Worm (Caenorhabditis elegans) whole organism, young adult: ENCODE measurements around the gene T19H12.3.

ENCODE experiments used
- C17E4.6 ChIP-seq: fragments of 200-800 bp; sonication (Bioruptor generic); IDR thresholded peaks from 2 replicates; pipeline ENCODE4 v1.3.6; 2022; ENCODE audit warnings: missing genetic modification reagents, missing genetic modification characterization, missing compliant biosample characterization
- D2030.7 ChIP-seq: fragments of 200-800 bp; sonication (Bioruptor generic); IDR thresholded peaks from 2 replicates; pipeline ENCODE4 v1.3.6; 2022; ENCODE audit warnings: missing genetic modification reagents, missing genetic modification characterization, missing compliant biosample characterization
- F10E7.11 ChIP-seq: sonication (generic microtip); optimal IDR thresholded peaks from 2 replicates; lab custom pipeline; 2017; ENCODE audit warnings: mild to moderate bottlenecking, missing genetic modification characterization, moderate library complexity, missing compliant biosample characterization
- F22D6.2 ChIP-seq: sonication (generic microtip); optimal IDR thresholded peaks from 2 replicates; lab custom pipeline; 2016; ENCODE audit warnings: mild to moderate bottlenecking, missing genetic modification characterization, missing compliant biosample characterization
- F33H1.4 ChIP-seq: fragments of 200-800 bp; sonication (Bioruptor generic); IDR thresholded peaks from 2 replicates; pipeline ENCODE4 v1.3.6; 2022; ENCODE audit warnings: missing genetic modification reagents, missing genetic modification characterization, missing compliant biosample characterization
- F37B4.10 ChIP-seq: fragments of 200-800 bp; sonication (Bioruptor generic); IDR thresholded peaks from 2 replicates; pipeline ENCODE4 v1.3.6; 2022; ENCODE audit warnings: missing genetic modification characterization, missing compliant biosample characterization
- F57A8.1 ChIP-seq: fragments of 200-800 bp; sonication (Bioruptor generic); optimal IDR thresholded peaks from 2 replicates; lab custom pipeline; 2018; ENCODE audit warnings: mild to moderate bottlenecking, missing genetic modification characterization, moderate library complexity, missing compliant biosample characterization
- F57C9.4 ChIP-seq: sonication (generic microtip); optimal IDR thresholded peaks from 2 replicates; lab custom pipeline; 2017; ENCODE audit warnings: mild to moderate bottlenecking, missing genetic modification characterization, missing compliant biosample characterization
- K11D2.4 ChIP-seq: fragments of 200-800 bp; sonication (Bioruptor generic); IDR thresholded peaks from 2 replicates; pipeline ENCODE4 v1.3.6; 2022; ENCODE audit warnings: missing genetic modification reagents, missing genetic modification characterization, missing compliant biosample characterization
- K12H6.12 ChIP-seq: fragments of 200-800 bp; sonication (Bioruptor generic); optimal IDR thresholded peaks from 2 replicates; lab custom pipeline; 2018; ENCODE audit warnings: mild to moderate bottlenecking, missing genetic modification characterization, missing compliant biosample characterization
- T07F8.4 ChIP-seq: sonication (generic microtip); optimal IDR thresholded peaks from 2 replicates; lab custom pipeline; 2016; ENCODE audit warnings: mild to moderate bottlenecking, missing genetic modification characterization, moderate library complexity, missing compliant biosample characterization
- Y53F4B.3 ChIP-seq: fragments of 200-800 bp; sonication (Bioruptor generic); IDR thresholded peaks from 2 replicates; pipeline ENCODE4 v1.3.6; 2022; ENCODE audit warnings: missing genetic modification reagents, missing genetic modification characterization, missing compliant biosample characterization
- Y53G8AR.9 ChIP-seq: fragments of 200-800 bp; sonication (Bioruptor generic); conservative IDR thresholded peaks from 2 replicates; pipeline ENCODE4 v1.3.6; 2022; ENCODE audit warnings: missing genetic modification reagents, missing genetic modification characterization, missing compliant biosample characterization
- akir-1 ChIP-seq: fragments of 200-800 bp; sonication (Bioruptor generic); optimal IDR thresholded peaks from 2 replicates; lab custom pipeline; 2018; ENCODE audit warnings: mild to moderate bottlenecking, missing genetic modification characterization, moderate library complexity, missing compliant biosample characterization
- aptf-2 ChIP-seq: fragments of 200-800 bp; sonication (Bioruptor generic); conservative IDR thresholded peaks from 2 replicates; pipeline ENCODE4 v1.3.6; 2022; ENCODE audit warnings: missing genetic modification reagents, missing genetic modification characterization, missing compliant biosample characterization
- aptf-3 ChIP-seq: fragments of 200-800 bp; sonication (Bioruptor generic); IDR thresholded peaks from 2 replicates; pipeline ENCODE4 v1.3.6; 2022; ENCODE audit warnings: missing genetic modification characterization, missing compliant biosample characterization
- atf-7 ChIP-seq: sonication (generic microtip); optimal IDR thresholded peaks from 2 replicates; lab custom pipeline; 2017; ENCODE audit warnings: mild to moderate bottlenecking, missing genetic modification characterization, missing compliant biosample characterization
- attf-5 ChIP-seq: fragments of 200-800 bp; sonication (Bioruptor generic); optimal IDR thresholded peaks from 2 replicates; lab custom pipeline; 2018; ENCODE audit warnings: mild to moderate bottlenecking, missing genetic modification characterization, missing compliant biosample characterization
- attf-6 ChIP-seq: fragments of 200-800 bp; sonication (Bioruptor generic); IDR thresholded peaks from 2 replicates; pipeline ENCODE4 v1.3.6; 2022; ENCODE audit warnings: missing genetic modification reagents, missing genetic modification characterization, missing compliant biosample characterization
- bed-1 ChIP-seq: fragments of 200-800 bp; sonication (Bioruptor generic); IDR thresholded peaks from 2 replicates; pipeline ENCODE4 v1.3.6; 2022; ENCODE audit warnings: missing genetic modification reagents, missing genetic modification characterization, missing compliant biosample characterization
- cebp-1 ChIP-seq, 2 experiments: fragments of 200-800 bp in 1 of 2; sonication (Bioruptor generic) in 1 of 2; sonication (generic microtip) in 1 of 2; IDR thresholded peaks in 1 of 2; optimal IDR thresholded peaks in 1 of 2; 2 replicates each; pipeline versions ENCODE4 v1.3.6 to Lab custom; 2017 to 2022; ENCODE audit warnings: missing compliant biosample characterization in 2 of 2, missing genetic modification characterization in 2 of 2, mild to moderate bottlenecking in 1 of 2, missing genetic modification reagents in 1 of 2, moderate library complexity in 1 of 2
- ceh-58 ChIP-seq: fragments of 200-800 bp; sonication (Bioruptor generic); IDR thresholded peaks from 2 replicates; pipeline ENCODE4 v1.3.6; 2022; ENCODE audit warnings: missing genetic modification characterization, missing compliant biosample characterization
- dox-1 ChIP-seq: fragments of 200-800 bp; sonication (Bioruptor generic); IDR thresholded peaks from 2 replicates; pipeline ENCODE4 v1.3.6; 2022; ENCODE audit warnings: missing genetic modification reagents, missing genetic modification characterization, missing compliant biosample characterization
- dpff-1 ChIP-seq: sonication (generic microtip); optimal IDR thresholded peaks from 2 replicates; lab custom pipeline; 2017; ENCODE audit warnings: mild to moderate bottlenecking, missing genetic modification characterization, missing compliant biosample characterization
- efl-1 ChIP-seq: fragments of 150-350 bp; optimal IDR thresholded peaks from 2 replicates; lab custom pipeline; 2014; ENCODE audit warnings: missing biosample characterization, missing genetic modification reagents, missing genetic modification characterization
- ets-4 ChIP-seq: fragments of 200-800 bp; sonication (Bioruptor generic); optimal IDR thresholded peaks from 2 replicates; lab custom pipeline; 2018; ENCODE audit warnings: mild to moderate bottlenecking, missing genetic modification characterization, missing compliant biosample characterization
- lag-1 ChIP-seq: fragments of 200-800 bp; sonication (Bioruptor generic); IDR thresholded peaks from 2 replicates; pipeline ENCODE4 v1.3.6; 2022; ENCODE audit warnings: missing genetic modification reagents, missing genetic modification characterization, missing compliant biosample characterization
- lin-54 ChIP-seq: fragments of 200-800 bp; sonication (Bioruptor generic); optimal IDR thresholded peaks from 2 replicates; lab custom pipeline; 2018; ENCODE audit warnings: mild to moderate bottlenecking, missing genetic modification characterization, missing compliant biosample characterization
- lsl-1 ChIP-seq: fragments of 200-800 bp; sonication (Bioruptor generic); optimal IDR thresholded peaks from 2 replicates; lab custom pipeline; 2018; ENCODE audit warnings: mild to moderate bottlenecking, missing genetic modification characterization, moderate library complexity, missing compliant biosample characterization
- nhr-120 ChIP-seq: fragments of 200-800 bp; sonication (Bioruptor generic); IDR thresholded peaks from 2 replicates; pipeline ENCODE4 v1.3.6; 2022; ENCODE audit warnings: missing genetic modification characterization, missing compliant biosample characterization
- nhr-27 ChIP-seq: fragments of 200-800 bp; sonication (Bioruptor generic); optimal IDR thresholded peaks from 2 replicates; lab custom pipeline; 2018; ENCODE audit warnings: mild to moderate bottlenecking, missing genetic modification characterization, moderate library complexity, missing compliant biosample characterization
- pbrm-1 ChIP-seq: fragments of 200-800 bp; sonication (Bioruptor generic); IDR thresholded peaks from 2 replicates; pipeline ENCODE4 v1.3.6; 2022; ENCODE audit warnings: missing genetic modification reagents, missing genetic modification characterization, missing compliant biosample characterization
- rcor-1 ChIP-seq: fragments of 200-800 bp; sonication (Bioruptor generic); IDR thresholded peaks from 2 replicates; pipeline ENCODE4 v1.3.6; 2022; ENCODE audit warnings: missing genetic modification reagents, missing genetic modification characterization, missing compliant biosample characterization
- rec-8 ChIP-seq, 2 experiments: sonication (generic microtip); optimal IDR thresholded peaks; 2 replicates each; lab custom pipeline; 2016; ENCODE audit warnings: mild to moderate bottlenecking in 2 of 2, missing genetic modification characterization in 2 of 2, missing genetic modification reagents in 2 of 2, missing genotype in 2 of 2, missing biosample characterization in 1 of 2, missing compliant biosample characterization in 1 of 2, moderate library complexity in 1 of 2
- snpc-1.3 ChIP-seq: sonication (generic microtip); optimal IDR thresholded peaks from 2 replicates; lab custom pipeline; 2017; ENCODE audit warnings: missing genetic modification characterization, mild to moderate bottlenecking, missing compliant biosample characterization, antibody characterized with exemption, moderate library complexity, missing genotype, missing genetic modification reagents; ENCODE audit not compliant: insufficient read depth
- tlf-1 ChIP-seq: fragments of 200-800 bp; sonication (Bioruptor generic); optimal IDR thresholded peaks from 2 replicates; lab custom pipeline; 2018; ENCODE audit warnings: mild to moderate bottlenecking, missing genetic modification characterization, missing compliant biosample characterization
- unc-62 ChIP-seq: fragments of 150-350 bp; optimal IDR thresholded peaks from 2 replicates; lab custom pipeline; 2014; ENCODE audit warnings: missing biosample characterization, missing genetic modification reagents, missing genetic modification characterization
- zfh-2 ChIP-seq: fragments of 200-800 bp; sonication (Bioruptor generic); conservative IDR thresholded peaks from 2 replicates; pipeline ENCODE4 v1.3.6; 2022; ENCODE audit warnings: missing genetic modification reagents, missing genetic modification characterization, missing compliant biosample characterization
- ztf-26 ChIP-seq: sonication (generic microtip); optimal IDR thresholded peaks from 2 replicates; lab custom pipeline; 2017; ENCODE audit warnings: missing genetic modification characterization, missing compliant biosample characterization
- ztf-28 ChIP-seq: fragments of 200-800 bp; sonication (Bioruptor generic); IDR thresholded peaks from 2 replicates; pipeline ENCODE4 v1.3.6; 2022; ENCODE audit warnings: missing genetic modification reagents, missing genetic modification characterization, missing compliant biosample characterization

T19H12.3 gene

DNA sequence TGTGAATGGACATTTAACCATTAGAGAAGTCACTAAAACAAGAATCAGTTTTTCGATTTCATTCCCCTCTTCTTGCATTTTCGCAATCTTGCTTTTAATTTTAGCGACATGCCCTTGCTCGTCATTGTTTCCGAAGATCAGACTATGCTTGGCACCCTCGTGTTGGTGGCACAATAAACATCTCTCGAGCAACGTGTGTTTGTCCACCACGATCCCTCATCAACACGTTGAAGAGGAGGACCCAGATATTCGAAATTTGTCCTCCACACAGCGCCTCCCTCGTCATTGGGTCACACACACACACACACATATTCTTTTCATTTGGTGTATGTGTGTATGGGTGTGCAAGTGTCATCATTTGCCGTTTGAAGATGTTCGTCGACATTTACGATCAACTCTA, 20.1 kb upstream of the T19H12.3 start, which contains the start of gene srd-32 (continued):
- TF ChIP-seq aptf-2 (no peak), F37B4.10 (no peak), K11D2.4 (GFP tag; lab: Robert Waterston, UW) (no peak)

DNA sequence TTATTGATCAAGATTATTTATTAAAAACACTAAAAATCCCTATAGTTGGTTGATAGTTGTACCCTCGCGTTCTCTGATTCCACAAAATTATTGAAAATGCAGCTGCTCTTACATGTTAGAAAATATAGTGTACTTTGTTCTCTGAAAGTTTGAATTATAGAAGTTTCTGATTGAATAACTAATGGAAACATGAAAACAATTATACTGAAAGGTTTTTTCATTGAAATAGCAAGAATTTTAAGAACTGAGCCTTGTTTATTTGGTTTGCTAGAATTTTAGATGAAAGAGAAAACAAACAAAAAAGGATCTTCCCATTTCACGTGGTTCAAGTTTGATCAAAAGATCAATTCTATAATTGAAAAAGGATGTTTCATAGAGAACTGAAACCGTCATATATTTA, 17.9 kb upstream of the T19H12.3 start:
- TF ChIP-seq D2030.7 (GFP tag; lab: Robert Waterston, UW): no peak
- TF ChIP-seq efl-1 (GFP tag; lab: Kevin White, UChicago): no peak
- no peak for TF ChIP-seq cebp-1 (GFP tag; IDR thresholded peaks at IDR 0.05; lab: Robert Waterston, UW)
- no peak for TF ChIP-seq cebp-1 (tag; optimal IDR thresholded peaks at IDR 0.05; lab: Kevin White, UChicago)
- no peak for TF ChIP-seq rcor-1
- no peak for TF ChIP-seq K12H6.12 (tag; lab: Kevin White, UChicago)
- TF ChIP-seq unc-62: no peak
- no peak for TF ChIP-seq atf-7 (tag; lab: Kevin White, UChicago)
- no peak for TF ChIP-seq T07F8.4
- no peak for TF ChIP-seq attf-5 (GFP tag; lab: Kevin White, UChicago)
- TF ChIP-seq F10E7.11 (tag; lab: Kevin White, UChicago): no peak
- TF ChIP-seq attf-6 (GFP tag; lab: Robert Waterston, UW): no peak

DNA sequence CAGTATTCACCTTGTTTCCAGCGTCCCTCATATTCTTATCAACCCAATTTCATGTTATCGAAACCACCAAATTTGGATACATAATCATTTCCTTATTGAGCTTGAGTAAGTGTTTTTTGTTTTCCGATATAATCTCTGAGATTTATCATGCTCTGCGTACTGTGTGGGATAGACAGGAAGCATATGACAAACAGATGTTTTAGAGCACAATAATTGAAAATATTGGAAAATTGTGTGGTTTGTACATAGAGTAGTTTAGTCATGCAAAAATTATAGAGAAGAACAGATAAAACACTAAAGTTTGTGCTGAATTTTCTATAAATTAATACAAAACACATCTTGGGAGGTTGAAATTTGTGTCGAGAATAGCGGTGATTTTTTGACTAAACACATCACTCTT, 16.8 kb upstream of the T19H12.3 start:
- TF ChIP-seq rec-8 (tag; optimal IDR thresholded peaks at IDR 0.05; lab: Kevin White, UChicago) (no peak), pbrm-1 (GFP tag; lab: Robert Waterston, UW) (no peak), ceh-58 (GFP tag; lab: Robert Waterston, UW) (no peak), tlf-1 (no peak), snpc-1.3 (no peak), F33H1.4 (no peak), F22D6.2 (tag; lab: Kevin White, UChicago) (no peak), zfh-2 (GFP tag; lab: Robert Waterston, UW) (no peak), lin-54 (no peak), lsl-1 (GFP tag; lab: Kevin White, UChicago) (no peak), ets-4 (GFP tag; lab: Kevin White, UChicago) (no peak), dpff-1 (tag; lab: Kevin White, UChicago) (no peak), nhr-120 (no peak), F57C9.4 (no peak), ztf-26 (tag; lab: Kevin White, UChicago) (no peak), Y53G8AR.9 (no peak), F57A8.1 (GFP tag; lab: Kevin White, UChicago) (no peak)

DNA sequence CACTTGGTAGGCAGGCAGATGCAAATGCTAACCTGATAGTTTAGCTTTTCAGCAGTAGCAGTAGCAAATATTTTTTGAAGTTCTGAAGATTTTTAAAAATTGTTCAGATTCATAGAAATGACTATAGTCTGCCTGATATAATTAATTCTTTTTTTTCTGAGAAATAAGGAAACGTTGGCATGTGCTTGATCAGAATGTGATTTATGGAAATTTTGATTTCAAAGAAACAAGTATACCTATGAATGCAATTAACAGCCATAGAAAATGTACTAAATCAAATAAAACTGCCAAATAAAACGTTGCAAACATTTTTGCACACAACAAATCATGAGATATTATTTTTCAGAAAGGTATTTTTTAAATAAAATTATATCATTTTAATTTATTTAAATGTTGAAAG, 14.8 kb upstream of the T19H12.3 start:
- TF ChIP-seq aptf-3 (GFP tag; lab: Robert Waterston, UW): no peak
- no peak for TF ChIP-seq lag-1
- no peak for TF ChIP-seq attf-6 (GFP tag; lab: Robert Waterston, UW)
- TF ChIP-seq nhr-120: no peak
- TF ChIP-seq Y53G8AR.9: no peak
- no peak for TF ChIP-seq F10E7.11 (tag; lab: Kevin White, UChicago)
- no peak for TF ChIP-seq akir-1 (GFP tag; lab: Kevin White, UChicago)
- no peak for TF ChIP-seq C17E4.6 (GFP tag; lab: Robert Waterston, UW)
- no peak for TF ChIP-seq ztf-26 (tag; lab: Kevin White, UChicago)
- no peak for TF ChIP-seq ztf-28 (GFP tag; lab: Robert Waterston, UW)
- no peak for TF ChIP-seq Y53F4B.3 (GFP tag; lab: Robert Waterston, UW)
- TF ChIP-seq nhr-27 (tag; lab: Kevin White, UChicago): no peak
- TF ChIP-seq bed-1: no peak
- no peak for TF ChIP-seq dox-1 (GFP tag; lab: Robert Waterston, UW)
- TF ChIP-seq, all 124 proteins: peak for 0
